Worm (Caenorhabditis elegans) whole organism, L1 larva: ENCODE measurements around the gene W04G3.13.

ENCODE experiments used
- C16A3.4 ChIP-seq: fragments of 150-350 bp; optimal IDR thresholded peaks from 2 replicates; lab custom pipeline; 2014; ENCODE audit warnings: missing biosample characterization, missing genetic modification characterization
- F16B12.6 ChIP-seq: fragments of 150-350 bp; optimal IDR thresholded peaks from 2 replicates; lab custom pipeline; 2014; ENCODE audit warnings: missing biosample characterization, missing genetic modification characterization
- aha-1 ChIP-seq: fragments of 150-350 bp; optimal IDR thresholded peaks from 2 replicates; lab custom pipeline; 2014; ENCODE audit warnings: missing biosample characterization, missing genetic modification characterization
- alr-1 ChIP-seq: fragments of 200-800 bp; sonication (Bioruptor generic); optimal IDR thresholded peaks from 2 replicates; lab custom pipeline; 2018; ENCODE audit warnings: borderline replicate concordance, mild to moderate bottlenecking, missing genetic modification characterization, missing compliant biosample characterization
- ama-1 ChIP-seq: fragments of 150-350 bp; optimal IDR thresholded peaks from 2 replicates; lab custom pipeline; 2014
- blmp-1 ChIP-seq: fragments of 150-350 bp; optimal IDR thresholded peaks from 2 replicates; lab custom pipeline; 2014; ENCODE audit warnings: missing biosample characterization, missing genetic modification characterization
- ceh-63 ChIP-seq: fragments of 200-800 bp; sonication (Bioruptor generic); optimal IDR thresholded peaks from 2 replicates; lab custom pipeline; 2018; ENCODE audit warnings: mild to moderate bottlenecking, missing genetic modification characterization, missing compliant biosample characterization
- ceh-8 ChIP-seq: fragments of 200-800 bp; sonication (Bioruptor generic); optimal IDR thresholded peaks from 2 replicates; lab custom pipeline; 2018; ENCODE audit warnings: mild to moderate bottlenecking, missing genetic modification characterization, moderate library complexity, missing compliant biosample characterization
- dpl-1 ChIP-seq, 3 experiments: fragments of 150-350 bp in 2 of 3; sonication (generic microtip) in 1 of 3; optimal IDR thresholded peaks; 2 replicates each; lab custom pipeline; 2014 to 2017; ENCODE audit warnings: missing biosample characterization in 3 of 3, missing genetic modification characterization in 3 of 3, missing genetic modification reagents in 3 of 3
- efl-1 ChIP-seq, 4 experiments: fragments of 150-350 bp; optimal IDR thresholded peaks in 3 of 4; peaks in 1 of 4; 1 replicate in 1 of 4; 2 replicates in 3 of 4; lab custom pipeline; 2014; ENCODE audit warnings: missing biosample characterization in 2 of 4, missing genetic modification characterization in 2 of 4, missing genetic modification reagents in 2 of 4
- efl-3 ChIP-seq: fragments of 200-800 bp; sonication (Bioruptor generic); optimal IDR thresholded peaks from 2 replicates; lab custom pipeline; 2018; ENCODE audit warnings: mild to moderate bottlenecking, missing genetic modification characterization, missing compliant biosample characterization
- elt-2 ChIP-seq: sonication (generic microtip); optimal IDR thresholded peaks from 2 replicates; lab custom pipeline; 2016; ENCODE audit warnings: missing genetic modification characterization, mild to moderate bottlenecking, inconsistent platforms, missing compliant biosample characterization, missing genetic modification reagents
- fkh-10 ChIP-seq: sonication (generic microtip); optimal IDR thresholded peaks from 2 replicates; lab custom pipeline; 2017; ENCODE audit warnings: missing biosample characterization, missing genetic modification reagents, missing genetic modification characterization
- hlh-17 ChIP-seq: fragments of 200-800 bp; sonication (Bioruptor generic); optimal IDR thresholded peaks from 2 replicates; lab custom pipeline; 2018; ENCODE audit warnings: missing genetic modification characterization, mild to moderate bottlenecking, missing compliant biosample characterization, moderate library complexity, borderline replicate concordance
- hpl-2 ChIP-seq: fragments of 150-350 bp; optimal IDR thresholded peaks from 2 replicates; lab custom pipeline; 2014; ENCODE audit warnings: missing biosample characterization, missing genetic modification reagents, missing genetic modification characterization
- irx-1 ChIP-seq: sonication (generic microtip); optimal IDR thresholded peaks from 2 replicates; lab custom pipeline; 2016; ENCODE audit warnings: missing genetic modification characterization, missing compliant biosample characterization
- isw-1 ChIP-seq: fragments of 200-800 bp; sonication (Bioruptor generic); IDR thresholded peaks from 2 replicates; pipeline ENCODE4 v1.3.6; 2022; ENCODE audit warnings: missing genetic modification characterization, missing compliant biosample characterization
- jun-1 ChIP-seq: fragments of 150-350 bp; optimal IDR thresholded peaks from 2 replicates; lab custom pipeline; 2014; ENCODE audit warnings: missing biosample characterization, missing genetic modification reagents, missing genetic modification characterization
- lin-13 ChIP-seq: fragments of 150-350 bp; optimal IDR thresholded peaks from 2 replicates; lab custom pipeline; 2014; ENCODE audit warnings: missing biosample characterization, missing genetic modification reagents, missing genetic modification characterization
- lin-39 ChIP-seq: fragments of 150-350 bp; optimal IDR thresholded peaks from 2 replicates; lab custom pipeline; 2014; ENCODE audit warnings: missing biosample characterization, missing genetic modification reagents, missing genetic modification characterization
- lir-3 ChIP-seq: sonication (generic microtip); optimal IDR thresholded peaks from 2 replicates; lab custom pipeline; 2016; ENCODE audit warnings: mild to moderate bottlenecking, missing genetic modification characterization, moderate library complexity, missing compliant biosample characterization; ENCODE audit not compliant: poor library complexity
- lsy-2 ChIP-seq, 2 experiments: fragments of 150-350 bp; optimal IDR thresholded peaks; 2 replicates each; lab custom pipeline; 2014; ENCODE audit warnings: missing biosample characterization in 2 of 2, missing genetic modification characterization in 2 of 2
- mef-2 ChIP-seq: fragments of 150-350 bp; optimal IDR thresholded peaks from 2 replicates; lab custom pipeline; 2014; ENCODE audit warnings: missing biosample characterization, missing genetic modification characterization
- mep-1 ChIP-seq: fragments of 150-350 bp; optimal IDR thresholded peaks from 2 replicates; lab custom pipeline; 2014; ENCODE audit warnings: missing biosample characterization, missing genetic modification characterization
- nhr-12 ChIP-seq: sonication (generic microtip); optimal IDR thresholded peaks from 2 replicates; lab custom pipeline; 2017; ENCODE audit warnings: missing biosample characterization, missing genetic modification characterization
- nhr-19 ChIP-seq: fragments of 200-800 bp; sonication (Bioruptor generic); conservative IDR thresholded peaks from 2 replicates; pipeline ENCODE4 v1.3.6; 2022; ENCODE audit warnings: missing genetic modification characterization, missing compliant biosample characterization
- nhr-20 ChIP-seq: sonication (generic microtip); optimal IDR thresholded peaks from 2 replicates; lab custom pipeline; 2016; ENCODE audit warnings: mild to moderate bottlenecking, missing genetic modification characterization, missing compliant biosample characterization
- nhr-237 ChIP-seq: fragments of 150-350 bp; optimal IDR thresholded peaks from 2 replicates; lab custom pipeline; 2014; ENCODE audit warnings: missing biosample characterization, missing genetic modification characterization
- nhr-71 ChIP-seq: sonication (generic microtip); optimal IDR thresholded peaks from 2 replicates; lab custom pipeline; 2016; ENCODE audit warnings: mild to moderate bottlenecking, missing genetic modification characterization, moderate library complexity, missing compliant biosample characterization
- nhr-77 ChIP-seq: fragments of 150-350 bp; optimal IDR thresholded peaks from 2 replicates; lab custom pipeline; 2014; ENCODE audit warnings: missing biosample characterization, missing genetic modification characterization
- nhr-84 ChIP-seq: sonication (generic microtip); optimal IDR thresholded peaks from 2 replicates; lab custom pipeline; 2017; ENCODE audit warnings: missing biosample characterization, missing genetic modification characterization
- nhr-85 ChIP-seq: sonication (generic microtip); peaks from one replicate; lab custom pipeline; 2016; ENCODE audit warnings: missing genetic modification characterization, inconsistent platforms, missing compliant biosample characterization
- pax-3 ChIP-seq: fragments of 200-800 bp; sonication (Bioruptor generic); optimal IDR thresholded peaks from 2 replicates; lab custom pipeline; 2018; ENCODE audit warnings: mild to moderate bottlenecking, missing genetic modification characterization, moderate library complexity, missing compliant biosample characterization
- snpc-4 ChIP-seq: fragments of 150-350 bp; optimal IDR thresholded peaks from 2 replicates; lab custom pipeline; 2014; ENCODE audit warnings: missing biosample characterization, missing genetic modification characterization
- sptf-1 ChIP-seq: fragments of 150-350 bp; optimal IDR thresholded peaks from 2 replicates; lab custom pipeline; 2014; ENCODE audit warnings: missing biosample characterization, missing genetic modification characterization
- unc-130 ChIP-seq: fragments of 150-350 bp; optimal IDR thresholded peaks from 2 replicates; lab custom pipeline; 2017; ENCODE audit warnings: missing biosample characterization, missing genetic modification characterization, inconsistent platforms
- unc-62 ChIP-seq: fragments of 150-350 bp; optimal IDR thresholded peaks from 2 replicates; lab custom pipeline; 2014; ENCODE audit warnings: missing biosample characterization, missing genetic modification reagents, missing genetic modification characterization
- unc-86 ChIP-seq: sonication (generic microtip); optimal IDR thresholded peaks from 2 replicates; lab custom pipeline; 2016; ENCODE audit warnings: missing genetic modification characterization, missing compliant biosample characterization
- unc-98 ChIP-seq: fragments of 200-800 bp; sonication (Bioruptor generic); IDR thresholded peaks from 2 replicates; pipeline ENCODE4 v1.3.6; 2022; ENCODE audit warnings: missing genetic modification characterization, missing compliant biosample characterization
- xbp-1 ChIP-seq: sonication (generic microtip); optimal IDR thresholded peaks from 2 replicates; lab custom pipeline; 2016; ENCODE audit warnings: missing genetic modification characterization, missing compliant biosample characterization
- ztf-11 ChIP-seq, 2 experiments: sonication (generic microtip); optimal IDR thresholded peaks; 2 replicates each; lab custom pipeline; 2016 to 2017; ENCODE audit warnings: missing genetic modification characterization in 2 of 2, missing biosample characterization in 1 of 2, missing compliant biosample characterization in 1 of 2

The W04G3.13 gene

DNA sequence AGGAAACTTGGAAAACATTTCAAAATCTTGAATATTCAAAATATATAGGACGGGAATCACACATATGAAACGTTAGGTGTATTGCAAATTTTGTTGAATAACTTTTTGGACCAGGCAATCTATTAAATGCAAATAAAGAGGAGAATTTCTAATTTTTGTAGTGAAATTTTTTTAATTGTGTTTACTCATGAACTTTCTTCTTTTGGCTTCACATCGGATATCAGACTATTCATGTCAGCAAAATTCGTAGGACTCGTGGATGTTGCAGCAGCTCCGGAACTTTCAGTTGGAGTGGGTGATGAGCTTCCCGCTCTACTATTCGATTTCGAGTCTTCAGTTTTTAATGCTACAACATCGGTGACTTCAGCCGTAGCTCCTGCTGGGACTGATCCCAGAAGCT, 42.8 kb upstream of the W04G3.13 start:
- TF ChIP-seq efl-1 (optimal IDR thresholded peaks at IDR 0.05; lab: Kevin White, UChicago) = no peak
- TF ChIP-seq efl-1 (GFP tag; optimal IDR thresholded peaks at IDR 0.05 in 1 of 2; lab: Kevin White, UChicago) = no peak
- peak; percentile 72 for TF ChIP-seq alr-1

DNA sequence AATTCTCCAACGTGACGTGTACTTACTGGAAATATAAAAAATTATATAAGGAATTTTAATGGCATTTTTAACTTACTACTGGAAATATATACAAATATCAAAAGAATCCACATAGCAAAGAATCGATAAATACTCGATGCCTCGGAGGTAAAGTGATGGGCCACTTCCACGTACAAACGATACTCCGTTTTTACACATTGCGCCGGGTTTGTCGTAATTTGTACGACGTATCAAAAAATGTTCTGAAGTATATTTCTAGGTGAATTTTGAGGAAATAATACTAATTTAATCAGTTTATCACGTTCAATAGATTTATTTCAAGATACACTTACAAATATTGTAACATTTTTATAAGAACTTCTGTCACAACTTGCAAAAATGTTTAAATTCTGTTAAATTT, 41.2 kb upstream of the W04G3.13 start, which contains the start of gene R08B4.3:
Gene R08B4.3, minus strand, starts transcription at position 198 of the 400 bp plus-strand sequence.
- TF ChIP-seq elt-2 (tag; lab: Kevin White, UChicago) (no peak), nhr-85 (tag; lab: Kevin White, UChicago) (no peak), nhr-237 (no peak), lin-39 (tag; lab: Kevin White, UChicago) (no peak), nhr-71 (tag; lab: Kevin White, UChicago) (no peak), nhr-77 (no peak), mep-1 (tag; lab: Kevin White, UChicago) (no peak), lsy-2 (tag; optimal IDR thresholded peaks at IDR 0.05; lab: Kevin White, UChicago) (no peak), ceh-63 (GFP tag; lab: Kevin White, UChicago) (no peak), unc-130 (tag; lab: Kevin White, UChicago) (no peak)

DNA sequence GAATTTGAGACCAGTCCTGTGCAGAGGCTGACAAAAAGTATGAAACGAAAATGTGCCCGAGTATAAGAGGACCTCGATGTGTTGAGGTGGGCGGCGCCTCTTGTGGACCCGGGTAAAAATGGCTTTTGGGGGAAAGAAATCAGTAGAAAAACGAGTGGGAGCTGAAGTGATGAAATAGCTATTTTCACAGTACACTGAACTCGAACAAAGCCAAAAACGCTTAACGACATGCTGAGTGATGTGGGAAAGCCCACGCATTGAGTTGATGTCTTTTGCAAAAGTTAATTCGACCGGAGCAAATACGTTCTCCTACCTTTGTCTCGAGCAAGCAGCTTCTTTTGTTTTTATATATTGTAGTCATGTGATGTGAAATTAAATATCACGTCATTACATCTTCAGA, 37.2 kb upstream of the W04G3.13 start, which contains the start of gene nlp-66:
Gene nlp-66, minus strand, starts transcription at position 101 of the 400 bp plus-strand sequence.
- TF ChIP-seq hpl-2 (no peak), fkh-10 (GFP tag; lab: Kevin White, UChicago) (no peak), lin-13 (GFP tag; lab: Kevin White, UChicago) (no peak), sptf-1 (tag; lab: Kevin White, UChicago) (no peak), ceh-8 (GFP tag; lab: Kevin White, UChicago) (no peak), pax-3 (tag; lab: Kevin White, UChicago) (no peak), aha-1 (tag; lab: Kevin White, UChicago) (no peak), nhr-85 (tag; lab: Kevin White, UChicago) (no peak), jun-1 (no peak), nhr-71 (tag; lab: Kevin White, UChicago) (no peak), unc-62 (GFP tag; lab: Kevin White, UChicago) (no peak), snpc-4 (tag; lab: Kevin White, UChicago) (no peak), unc-86 (no peak), unc-98 (GFP tag; lab: Robert Waterston, UW) (no peak)

DNA sequence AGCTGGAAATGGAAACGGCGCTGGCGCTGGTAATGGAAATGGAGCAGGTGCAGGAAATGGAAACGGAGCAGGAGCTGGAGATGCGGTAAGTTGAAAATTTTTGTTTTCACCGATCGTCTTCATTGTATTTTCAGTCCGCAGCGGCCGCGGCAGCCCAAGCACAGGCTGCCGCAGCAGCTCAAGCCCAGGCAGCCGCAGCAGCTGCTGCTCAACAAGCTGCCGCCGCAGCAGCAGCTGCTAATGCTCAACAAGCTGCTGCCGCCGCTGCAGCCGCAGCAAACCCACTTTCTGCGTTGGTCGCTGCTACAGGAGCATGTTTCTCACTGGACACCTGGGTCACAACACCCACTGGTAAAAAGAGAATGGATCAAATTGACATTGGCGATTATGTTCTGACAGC, 34.9 kb upstream of the W04G3.13 start:
- TF ChIP-seq ceh-8 (GFP tag; lab: Kevin White, UChicago) = peak; percentile 2
- no peak for TF ChIP-seq xbp-1 (tag; lab: Kevin White, UChicago)

DNA sequence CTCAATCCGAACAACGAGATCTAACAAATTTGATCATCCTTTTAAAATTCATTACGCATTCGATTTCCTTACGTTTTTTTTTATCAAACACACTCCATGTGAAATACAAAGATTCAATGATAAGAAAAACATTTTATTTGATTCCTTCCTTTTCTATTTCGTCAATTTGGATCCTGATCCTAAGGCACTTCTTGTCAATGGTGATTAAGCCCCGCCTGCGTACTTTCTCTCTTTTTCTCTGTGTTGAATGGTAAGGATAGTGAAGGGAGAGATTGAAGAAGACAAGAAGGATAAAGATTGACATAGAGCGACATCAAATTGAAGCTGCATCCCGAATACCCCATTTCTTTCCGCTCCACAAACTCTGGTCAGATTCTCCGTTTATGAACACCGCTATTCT, 29.6 kb upstream of the W04G3.13 start, which contains the start of gene grd-1:
Gene grd-1, plus strand, starts transcription at position 241 of the 400 bp plus-strand sequence.
- TF ChIP-seq blmp-1 (peak; percentile 89), F16B12.6 (tag; lab: Kevin White, UChicago) (no peak)

DNA sequence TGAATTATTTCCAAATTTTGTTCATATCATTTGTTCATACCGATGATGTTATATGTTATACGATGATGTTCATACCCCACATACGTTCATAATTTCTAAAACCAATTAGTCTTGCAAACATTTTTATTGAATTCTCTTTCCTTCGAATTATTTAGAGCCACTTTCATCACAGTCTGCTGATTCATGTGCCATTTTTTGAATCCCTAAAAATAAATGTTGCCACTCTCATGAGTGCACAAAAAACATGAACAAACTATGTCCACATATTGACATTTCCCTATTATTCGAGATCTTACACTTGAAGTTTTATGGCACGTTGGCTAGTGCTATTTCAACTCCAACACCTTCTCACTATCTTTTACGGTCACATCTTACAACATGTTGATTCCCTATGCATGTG, 27.5 kb upstream of the W04G3.13 start, which contains the start of gene clc-17:
Gene clc-17, plus strand, starts transcription at position 301 of the 400 bp plus-strand sequence.
- TF ChIP-seq lir-3 (tag; lab: Kevin White, UChicago) (no peak), nhr-20 (tag; lab: Kevin White, UChicago) (no peak), nhr-84 (tag; lab: Kevin White, UChicago) (no peak), hlh-17 (no peak), mef-2 (no peak), unc-86 (no peak), ztf-11 (tag; optimal IDR thresholded peaks at IDR 0.05; lab: Kevin White, UChicago) (no peak), C16A3.4 (no peak), nhr-71 (tag; lab: Kevin White, UChicago) (no peak), lsy-2 (tag; optimal IDR thresholded peaks at IDR 0.05; lab: Kevin White, UChicago) (no peak), nhr-12 (tag; lab: Kevin White, UChicago) (no peak), dpl-1 (GFP tag; optimal IDR thresholded peaks at IDR 0.05; lab: Kevin White, UChicago) (no peak), isw-1 (GFP tag; lab: Robert Waterston, UW) (no peak), nhr-19 (no peak), efl-3 (GFP tag; lab: Kevin White, UChicago) (no peak), lin-39 (tag; lab: Kevin White, UChicago) (no peak), fkh-10 (GFP tag; lab: Kevin White, UChicago) (no peak), unc-130 (tag; lab: Kevin White, UChicago) (no peak), ama-1 (no peak), irx-1 (tag; lab: Kevin White, UChicago) (no peak)
